Worm (Caenorhabditis elegans) whole organism, L1 larva: ENCODE results near the gene C06A8.6.

Source experiments
- C04F5.9 ChIP-seq: sonication (generic microtip); optimal IDR thresholded peaks from 2 replicates; lab custom pipeline; 2016; ENCODE audit warnings: missing genetic modification characterization, missing compliant biosample characterization
- C34B4.2 ChIP-seq: sonication (generic microtip); optimal IDR thresholded peaks from 2 replicates; lab custom pipeline; 2017; ENCODE audit warnings: mild to moderate bottlenecking, missing genetic modification characterization, missing compliant biosample characterization
- F16B12.6 ChIP-seq: fragments of 150-350 bp; optimal IDR thresholded peaks from 2 replicates; lab custom pipeline; 2014; ENCODE audit warnings: missing biosample characterization, missing genetic modification characterization
- alr-1 ChIP-seq: fragments of 200-800 bp; sonication (Bioruptor generic); optimal IDR thresholded peaks from 2 replicates; lab custom pipeline; 2018; ENCODE audit warnings: borderline replicate concordance, mild to moderate bottlenecking, missing genetic modification characterization, missing compliant biosample characterization
- aly-2 ChIP-seq: fragments of 150-350 bp; optimal IDR thresholded peaks from 2 replicates; lab custom pipeline; 2014; ENCODE audit warnings: missing biosample characterization, missing genetic modification characterization
- ama-1 ChIP-seq: fragments of 150-350 bp; optimal IDR thresholded peaks from 2 replicates; lab custom pipeline; 2014
- blmp-1 ChIP-seq: fragments of 150-350 bp; optimal IDR thresholded peaks from 2 replicates; lab custom pipeline; 2014; ENCODE audit warnings: missing biosample characterization, missing genetic modification characterization
- ceh-63 ChIP-seq: fragments of 200-800 bp; sonication (Bioruptor generic); optimal IDR thresholded peaks from 2 replicates; lab custom pipeline; 2018; ENCODE audit warnings: mild to moderate bottlenecking, missing genetic modification characterization, missing compliant biosample characterization
- ceh-82 ChIP-seq, 3 experiments: fragments of 150-350 bp in 1 of 3; sonication (generic microtip) in 2 of 3; optimal IDR thresholded peaks; 2 replicates each; lab custom pipeline; 2014 to 2017; ENCODE audit warnings: missing biosample characterization in 3 of 3, missing genetic modification characterization in 3 of 3
- ceh-88 ChIP-seq: fragments of 200-800 bp; sonication (Bioruptor generic); IDR thresholded peaks from 2 replicates; pipeline ENCODE4 v1.3.6; 2022; ENCODE audit warnings: missing genetic modification characterization, missing compliant biosample characterization
- dpl-1 ChIP-seq, 3 experiments: fragments of 150-350 bp in 2 of 3; sonication (generic microtip) in 1 of 3; optimal IDR thresholded peaks; 2 replicates each; lab custom pipeline; 2014 to 2017; ENCODE audit warnings: missing biosample characterization in 3 of 3, missing genetic modification characterization in 3 of 3, missing genetic modification reagents in 3 of 3
- efl-3 ChIP-seq: fragments of 200-800 bp; sonication (Bioruptor generic); optimal IDR thresholded peaks from 2 replicates; lab custom pipeline; 2018; ENCODE audit warnings: mild to moderate bottlenecking, missing genetic modification characterization, missing compliant biosample characterization
- elt-2 ChIP-seq: sonication (generic microtip); optimal IDR thresholded peaks from 2 replicates; lab custom pipeline; 2016; ENCODE audit warnings: missing genetic modification characterization, mild to moderate bottlenecking, inconsistent platforms, missing compliant biosample characterization, missing genetic modification reagents
- ets-5 ChIP-seq: fragments of 200-800 bp; sonication (Bioruptor generic); IDR thresholded peaks from 2 replicates; pipeline ENCODE4 v1.3.6; 2022; ENCODE audit warnings: missing genetic modification characterization, missing compliant biosample characterization
- fkh-8 ChIP-seq: sonication (generic microtip); optimal IDR thresholded peaks from 2 replicates; lab custom pipeline; 2016; ENCODE audit warnings: mild to moderate bottlenecking, missing genetic modification characterization, missing compliant biosample characterization
- grh-1 ChIP-seq: fragments of 200-800 bp; sonication (Bioruptor generic); IDR thresholded peaks from 2 replicates; pipeline ENCODE4 v1.3.6; 2022; ENCODE audit warnings: missing genetic modification reagents, missing genetic modification characterization, missing compliant biosample characterization
- hlh-17 ChIP-seq: fragments of 200-800 bp; sonication (Bioruptor generic); optimal IDR thresholded peaks from 2 replicates; lab custom pipeline; 2018; ENCODE audit warnings: missing genetic modification characterization, mild to moderate bottlenecking, missing compliant biosample characterization, moderate library complexity, borderline replicate concordance
- irx-1 ChIP-seq: sonication (generic microtip); optimal IDR thresholded peaks from 2 replicates; lab custom pipeline; 2016; ENCODE audit warnings: missing genetic modification characterization, missing compliant biosample characterization
- isw-1 ChIP-seq: fragments of 200-800 bp; sonication (Bioruptor generic); IDR thresholded peaks from 2 replicates; pipeline ENCODE4 v1.3.6; 2022; ENCODE audit warnings: missing genetic modification characterization, missing compliant biosample characterization
- jun-1 ChIP-seq: fragments of 150-350 bp; optimal IDR thresholded peaks from 2 replicates; lab custom pipeline; 2014; ENCODE audit warnings: missing biosample characterization, missing genetic modification reagents, missing genetic modification characterization
- lin-13 ChIP-seq: fragments of 150-350 bp; optimal IDR thresholded peaks from 2 replicates; lab custom pipeline; 2014; ENCODE audit warnings: missing biosample characterization, missing genetic modification reagents, missing genetic modification characterization
- lin-14 ChIP-seq: fragments of 200-800 bp; sonication (Bioruptor generic); optimal IDR thresholded peaks from 2 replicates; lab custom pipeline; 2018; ENCODE audit warnings: mild to moderate bottlenecking, missing genetic modification characterization, moderate library complexity, missing compliant biosample characterization
- lin-35 ChIP-seq, 2 experiments: fragments of 150-350 bp; optimal IDR thresholded peaks; 2 replicates each; lab custom pipeline; 2014; ENCODE audit warnings: missing biosample characterization in 2 of 2, missing genetic modification characterization in 2 of 2, missing genetic modification reagents in 2 of 2
- lin-39 ChIP-seq: fragments of 150-350 bp; optimal IDR thresholded peaks from 2 replicates; lab custom pipeline; 2014; ENCODE audit warnings: missing biosample characterization, missing genetic modification reagents, missing genetic modification characterization
- lir-3 ChIP-seq: sonication (generic microtip); optimal IDR thresholded peaks from 2 replicates; lab custom pipeline; 2016; ENCODE audit warnings: mild to moderate bottlenecking, missing genetic modification characterization, moderate library complexity, missing compliant biosample characterization; ENCODE audit not compliant: poor library complexity
- lsy-2 ChIP-seq, 2 experiments: fragments of 150-350 bp; optimal IDR thresholded peaks; 2 replicates each; lab custom pipeline; 2014; ENCODE audit warnings: missing biosample characterization in 2 of 2, missing genetic modification characterization in 2 of 2
- mdl-1 ChIP-seq, 2 experiments: fragments of 150-350 bp; optimal IDR thresholded peaks; 2 replicates each; lab custom pipeline; 2014 to 2017; ENCODE audit warnings: missing biosample characterization in 2 of 2, missing genetic modification characterization in 2 of 2, inconsistent platforms in 1 of 2
- mep-1 ChIP-seq: fragments of 150-350 bp; optimal IDR thresholded peaks from 2 replicates; lab custom pipeline; 2014; ENCODE audit warnings: missing biosample characterization, missing genetic modification characterization
- nhr-11 ChIP-seq: fragments of 150-350 bp; optimal IDR thresholded peaks from 2 replicates; lab custom pipeline; 2014; ENCODE audit warnings: missing biosample characterization, missing genetic modification characterization
- nhr-12 ChIP-seq: sonication (generic microtip); optimal IDR thresholded peaks from 2 replicates; lab custom pipeline; 2017; ENCODE audit warnings: missing biosample characterization, missing genetic modification characterization
- nhr-19 ChIP-seq: fragments of 200-800 bp; sonication (Bioruptor generic); conservative IDR thresholded peaks from 2 replicates; pipeline ENCODE4 v1.3.6; 2022; ENCODE audit warnings: missing genetic modification characterization, missing compliant biosample characterization
- nhr-47 ChIP-seq: sonication (generic microtip); optimal IDR thresholded peaks from 2 replicates; lab custom pipeline; 2016; ENCODE audit warnings: mild to moderate bottlenecking, missing genetic modification characterization, moderate library complexity, missing compliant biosample characterization
- nhr-71 ChIP-seq: sonication (generic microtip); optimal IDR thresholded peaks from 2 replicates; lab custom pipeline; 2016; ENCODE audit warnings: mild to moderate bottlenecking, missing genetic modification characterization, moderate library complexity, missing compliant biosample characterization
- nhr-76 ChIP-seq: sonication (generic microtip); optimal IDR thresholded peaks from 2 replicates; lab custom pipeline; 2017; ENCODE audit warnings: missing biosample characterization, missing genetic modification characterization
- nhr-77 ChIP-seq: fragments of 150-350 bp; optimal IDR thresholded peaks from 2 replicates; lab custom pipeline; 2014; ENCODE audit warnings: missing biosample characterization, missing genetic modification characterization
- nhr-85 ChIP-seq: sonication (generic microtip); peaks from one replicate; lab custom pipeline; 2016; ENCODE audit warnings: missing genetic modification characterization, inconsistent platforms, missing compliant biosample characterization
- pag-3 ChIP-seq: sonication (generic microtip); optimal IDR thresholded peaks from 2 replicates; lab custom pipeline; 2017; ENCODE audit warnings: missing genetic modification characterization, mild to moderate bottlenecking, missing compliant biosample characterization, antibody characterized with exemption, borderline replicate concordance; ENCODE audit not compliant: insufficient read depth
- pax-3 ChIP-seq: fragments of 200-800 bp; sonication (Bioruptor generic); optimal IDR thresholded peaks from 2 replicates; lab custom pipeline; 2018; ENCODE audit warnings: mild to moderate bottlenecking, missing genetic modification characterization, moderate library complexity, missing compliant biosample characterization
- pqm-1 ChIP-seq: sonication (generic microtip); optimal IDR thresholded peaks from 3 replicates; lab custom pipeline; 2017; ENCODE audit warnings: missing biosample characterization, missing genetic modification characterization
- skn-1 ChIP-seq: fragments of 150-350 bp; optimal IDR thresholded peaks from 2 replicates; lab custom pipeline; 2014; ENCODE audit warnings: missing biosample characterization, missing genetic modification characterization
- snpc-4 ChIP-seq: fragments of 150-350 bp; optimal IDR thresholded peaks from 2 replicates; lab custom pipeline; 2014; ENCODE audit warnings: missing biosample characterization, missing genetic modification characterization
- snu-23 ChIP-seq: sonication (generic microtip); optimal IDR thresholded peaks from 2 replicates; lab custom pipeline; 2016; ENCODE audit warnings: missing genetic modification characterization, missing compliant biosample characterization
- tbx-2 ChIP-seq: sonication (generic microtip); optimal IDR thresholded peaks from 2 replicates; lab custom pipeline; 2016; ENCODE audit warnings: missing genetic modification characterization, missing compliant biosample characterization
- tlp-1 ChIP-seq: fragments of 150-350 bp; optimal IDR thresholded peaks from 2 replicates; lab custom pipeline; 2014; ENCODE audit warnings: missing biosample characterization, missing genetic modification characterization
- unc-130 ChIP-seq: fragments of 150-350 bp; optimal IDR thresholded peaks from 2 replicates; lab custom pipeline; 2017; ENCODE audit warnings: missing biosample characterization, missing genetic modification characterization, inconsistent platforms
- unc-62 ChIP-seq: fragments of 150-350 bp; optimal IDR thresholded peaks from 2 replicates; lab custom pipeline; 2014; ENCODE audit warnings: missing biosample characterization, missing genetic modification reagents, missing genetic modification characterization
- vab-15 ChIP-seq: sonication (generic microtip); optimal IDR thresholded peaks from 2 replicates; lab custom pipeline; 2017; ENCODE audit warnings: missing genotype, mild to moderate bottlenecking, missing genetic modification characterization, missing compliant biosample characterization
- xbp-1 ChIP-seq: sonication (generic microtip); optimal IDR thresholded peaks from 2 replicates; lab custom pipeline; 2016; ENCODE audit warnings: missing genetic modification characterization, missing compliant biosample characterization
- zag-1 ChIP-seq: fragments of 150-350 bp; optimal IDR thresholded peaks from 2 replicates; lab custom pipeline; 2014; ENCODE audit warnings: missing biosample characterization, missing genetic modification characterization
- zip-4 ChIP-seq: fragments of 200-800 bp; sonication (Bioruptor generic); optimal IDR thresholded peaks from 2 replicates; lab custom pipeline; 2018; ENCODE audit warnings: mild to moderate bottlenecking, missing genetic modification characterization, moderate library complexity, missing compliant biosample characterization
- ztf-11 ChIP-seq, 2 experiments: sonication (generic microtip); optimal IDR thresholded peaks; 2 replicates each; lab custom pipeline; 2016 to 2017; ENCODE audit warnings: missing genetic modification characterization in 2 of 2, missing biosample characterization in 1 of 2, missing compliant biosample characterization in 1 of 2

Gene C06A8.6

ce11 chrII:7815406-7815805 is 43.1 kb downstream of the C06A8.6 start:
- TF ChIP-seq mep-1 (tag; lab: Kevin White, UChicago) (peak; percentile 9), nhr-71 (tag; lab: Kevin White, UChicago) (no peak), nhr-11 (no peak), nhr-85 (tag; lab: Kevin White, UChicago) (peak; percentile 61), lin-14 (GFP tag; lab: Kevin White, UChicago) (peak; percentile 18), vab-15 (peak; percentile 54), tbx-2 (tag; lab: Kevin White, UChicago) (peak; percentile 79), ztf-11 (tag; optimal IDR thresholded peaks at IDR 0.05; lab: Kevin White, UChicago) (peak in 1 of 2 experiments; percentile 85), nhr-12 (tag; lab: Kevin White, UChicago) (no peak)

DNA sequence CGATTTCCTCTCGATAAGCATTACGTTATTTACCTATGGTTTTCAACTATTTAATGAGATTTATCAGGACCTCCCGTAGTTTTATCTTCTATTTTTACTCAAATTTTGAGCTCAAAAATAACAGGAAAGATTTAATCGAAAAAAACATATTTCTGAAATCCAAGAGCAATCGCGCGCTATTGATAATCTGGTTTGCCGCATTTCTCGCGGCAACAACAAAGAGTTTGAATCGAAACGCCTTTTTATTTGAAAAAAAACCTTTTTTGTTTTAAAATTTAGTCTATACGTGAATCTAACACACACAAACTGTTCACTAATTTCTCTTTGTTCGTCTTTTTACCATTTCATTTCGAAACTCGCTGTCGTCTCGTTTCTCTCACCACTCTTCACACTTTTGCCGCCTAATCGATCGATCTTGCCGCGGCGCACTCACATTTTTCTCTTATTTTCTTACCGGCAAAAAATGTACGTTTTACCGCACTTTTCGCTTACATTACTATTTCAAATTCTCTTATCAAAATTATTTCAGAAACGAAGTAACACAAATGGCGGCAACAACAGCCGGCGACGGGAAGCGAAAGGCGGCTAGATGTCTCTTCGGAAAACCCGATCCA is 44.0 kb downstream of the C06A8.6 start, which contains the start of gene cki-2:
Gene cki-2, plus strand, starts transcription at position 337 of the 614 bp plus-strand sequence.
- TF ChIP-seq snu-23 (GFP tag; lab: Kevin White, UChicago) (peak; percentile 14), zag-1 (tag; lab: Kevin White, UChicago) (no peak), blmp-1 (tag; lab: Kevin White, UChicago) (peak; percentile 41), lsy-2 (tag; optimal IDR thresholded peaks at IDR 0.05; lab: Kevin White, UChicago) (peak in 1 of 2 experiments; percentile 49), ceh-82 (tag; optimal IDR thresholded peaks at IDR 0.05; lab: Kevin White, UChicago) (no peak), dpl-1 (GFP tag; optimal IDR thresholded peaks at IDR 0.05; lab: Kevin White, UChicago) (peak; percentile 23 to 84 (median 62)), ceh-63 (GFP tag; lab: Kevin White, UChicago) (no peak), C04F5.9 (no peak), irx-1 (tag; lab: Kevin White, UChicago) (no peak), nhr-76 (tag; lab: Kevin White, UChicago) (no peak), nhr-19 (GFP tag; lab: Robert Waterston, UW) (no peak), C34B4.2 (tag; lab: Kevin White, UChicago) (no peak), pag-3 (tag; lab: Kevin White, UChicago) (no peak), lir-3 (no peak), F16B12.6 (tag; lab: Kevin White, UChicago) (no peak), aly-2 (no peak), tlp-1 (no peak), mdl-1 (tag; optimal IDR thresholded peaks at IDR 0.05; lab: Kevin White, UChicago) (no peak), lin-14 (GFP tag; lab: Kevin White, UChicago) (peak; percentile 25), jun-1 (no peak), alr-1 (tag; lab: Kevin White, UChicago) (no peak), pax-3 (tag; lab: Kevin White, UChicago) (no peak), elt-2 (tag; lab: Kevin White, UChicago) (peak; percentile 5), pqm-1 (no peak), zip-4 (GFP tag; lab: Kevin White, UChicago) (no peak), grh-1 (GFP tag; lab: Robert Waterston, UW) (no peak), isw-1 (GFP tag; lab: Robert Waterston, UW) (no peak), fkh-8 (no peak), unc-130 (no peak), nhr-77 (tag; lab: Kevin White, UChicago) (no peak), ceh-88 (GFP tag; lab: Robert Waterston, UW) (no peak), snpc-4 (tag; lab: Kevin White, UChicago) (no peak), mep-1 (tag; lab: Kevin White, UChicago) (no peak), lin-35 (GFP tag; optimal IDR thresholded peaks at IDR 0.05; lab: Kevin White, UChicago) (peak; percentile 63 to 73), efl-3 (GFP tag; lab: Kevin White, UChicago) (no peak), lin-13 (GFP tag; lab: Kevin White, UChicago) (no peak), ets-5 (GFP tag; lab: Robert Waterston, UW) (no peak), unc-62 (no peak), ama-1 (no peak), lin-39 (tag; lab: Kevin White, UChicago) (no peak), nhr-47 (tag; lab: Kevin White, UChicago) (no peak), skn-1 (no peak), hlh-17 (GFP tag; lab: Kevin White, UChicago) (no peak), xbp-1 (tag; lab: Kevin White, UChicago) (no peak)
